Worm (Caenorhabditis elegans): Measurements from ENCODE around the gene srh-222.
A peak's percentile ranks its signal among the peaks of the same experiment; 100 is the strongest.

The srh-222 gene

DNA sequence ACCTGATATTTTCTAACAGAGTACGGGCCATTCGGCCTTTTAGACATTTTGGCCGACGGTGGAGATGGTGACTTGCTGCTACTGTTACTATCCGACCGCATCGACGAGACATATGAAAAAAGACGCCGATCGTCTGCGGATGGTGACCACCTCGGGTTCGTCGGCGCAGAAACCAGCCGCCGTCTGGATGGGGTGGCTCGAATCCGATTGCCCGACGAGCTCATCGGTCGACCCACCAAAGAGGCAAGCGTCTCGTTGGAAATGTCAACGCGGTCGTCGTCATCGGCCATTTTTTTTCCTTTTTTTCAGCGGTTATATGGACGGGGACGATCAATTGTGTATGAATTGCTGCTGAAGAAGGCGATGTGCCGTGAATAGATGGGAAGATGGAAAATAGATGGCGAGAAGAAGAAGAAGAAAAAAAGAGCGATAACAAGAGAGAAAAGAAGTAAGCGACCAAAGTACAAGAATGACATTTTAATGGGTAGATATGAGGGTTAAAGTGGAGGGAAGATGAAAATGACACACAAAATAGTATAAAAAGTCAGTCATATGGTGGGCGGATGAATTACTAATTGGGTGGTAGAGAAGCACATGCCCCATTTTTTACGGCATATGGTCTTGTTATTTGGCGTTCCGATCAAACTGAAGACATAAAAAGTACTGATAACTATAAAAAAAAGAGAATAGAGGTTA is 39.2 kb downstream of the srh-222 start:
- TF ChIP-seq cog-1 (tag; optimal IDR thresholded peaks at IDR 0.05) (no peak), T22C8.4 (GFP tag; IDR thresholded peaks at IDR 0.05) (no peak), tab-1 (GFP tag; IDR thresholded peaks at IDR 0.05) (no peak), ref-1 (GFP tag; conservative IDR thresholded peaks at IDR 0.05) (no peak), klf-2 (GFP tag; conservative IDR thresholded peaks at IDR 0.05) (no peak), ztf-23 (GFP tag; IDR thresholded peaks at IDR 0.05) (no peak), med-1 (GFP tag; optimal IDR thresholded peaks at IDR 0.05; ENCODE audit: insufficient read depth) (no peak), ztf-29 (GFP tag; IDR thresholded peaks at IDR 0.05) (no peak), flt-1 (GFP tag; IDR thresholded peaks at IDR 0.05) (no peak)

DNA sequence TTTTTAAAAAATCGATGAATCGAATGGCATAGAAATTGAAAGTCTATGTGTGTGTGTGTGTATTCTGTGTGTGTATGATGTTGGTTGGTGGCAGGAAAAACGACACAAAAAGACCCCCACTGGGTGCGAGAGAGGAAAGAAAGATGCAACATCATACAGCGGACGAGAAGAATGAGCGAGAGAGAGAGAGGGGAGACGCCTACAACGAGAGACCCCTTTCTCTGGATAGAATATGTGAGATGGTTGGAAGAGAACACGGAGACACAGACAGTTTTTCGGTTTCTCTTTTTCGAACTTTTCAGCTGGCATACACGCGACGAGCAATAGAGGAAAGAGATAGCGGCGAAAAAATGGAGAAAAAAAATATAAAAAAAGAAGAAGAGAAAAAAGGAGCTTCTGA is 40.2 kb downstream of the srh-222 start:
- TF ChIP-seq tab-1 (GFP tag; IDR thresholded peaks at IDR 0.05) (no peak), flt-1 (GFP tag; IDR thresholded peaks at IDR 0.05) (peak; percentile 52; the same call in 1 of the 2 replicates)

DNA sequence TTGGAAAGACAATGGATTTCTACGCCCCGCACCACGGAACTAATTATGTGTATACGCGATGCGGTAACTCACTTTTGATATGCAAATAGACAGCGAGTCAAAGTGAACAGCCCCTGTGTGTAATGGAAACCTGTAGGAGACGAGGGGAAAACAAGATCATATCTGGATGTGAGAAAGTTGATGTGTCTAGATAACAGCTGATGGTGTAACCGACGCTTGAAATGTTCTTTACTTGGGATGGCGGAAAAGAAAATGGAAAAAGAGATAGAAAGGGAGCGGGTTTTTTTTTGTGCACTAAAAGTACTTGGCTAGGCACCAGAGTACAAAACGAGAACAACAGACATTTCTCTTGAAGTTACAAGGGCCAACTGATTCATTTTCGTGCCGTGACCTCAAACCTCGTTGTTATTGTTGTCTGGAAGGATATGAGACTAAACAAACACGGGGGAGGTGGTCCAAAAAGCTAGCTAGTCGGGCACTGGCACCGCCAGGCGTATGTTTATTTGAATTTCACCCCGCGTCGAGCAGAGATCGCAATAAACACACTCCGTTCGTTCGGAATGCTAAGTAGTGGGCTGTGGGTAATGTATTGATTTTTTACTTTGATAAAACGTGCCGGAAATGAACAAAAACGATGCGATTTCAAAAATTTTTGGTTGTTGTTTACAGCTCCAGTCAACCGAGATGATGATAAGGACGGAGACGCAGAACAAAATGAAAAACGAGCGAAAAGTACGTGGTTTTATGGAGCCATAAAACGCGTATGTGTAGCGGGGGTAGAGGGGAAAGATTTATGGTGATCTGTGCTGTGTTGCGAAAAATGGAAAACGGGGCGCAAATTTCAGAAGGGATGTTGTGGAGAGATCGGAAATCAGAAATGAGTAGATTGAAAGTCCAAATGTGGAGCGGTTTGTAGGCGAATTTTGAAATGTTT is 42.5 kb downstream of the srh-222 start:
- TF ChIP-seq T22C8.4 (GFP tag; IDR thresholded peaks at IDR 0.05) (no peak), ztf-29 (GFP tag; IDR thresholded peaks at IDR 0.05) (no peak), cog-1 (tag; optimal IDR thresholded peaks at IDR 0.05) (no peak), ref-1 (GFP tag; conservative IDR thresholded peaks at IDR 0.05) (no peak), ztf-23 (GFP tag; IDR thresholded peaks at IDR 0.05) (no peak), klf-2 (GFP tag; conservative IDR thresholded peaks at IDR 0.05) (no peak), flt-1 (GFP tag; IDR thresholded peaks at IDR 0.05) (no peak), tab-1 (GFP tag; IDR thresholded peaks at IDR 0.05) (no peak), med-1 (GFP tag; optimal IDR thresholded peaks at IDR 0.05; ENCODE audit: insufficient read depth) (no peak)

DNA sequence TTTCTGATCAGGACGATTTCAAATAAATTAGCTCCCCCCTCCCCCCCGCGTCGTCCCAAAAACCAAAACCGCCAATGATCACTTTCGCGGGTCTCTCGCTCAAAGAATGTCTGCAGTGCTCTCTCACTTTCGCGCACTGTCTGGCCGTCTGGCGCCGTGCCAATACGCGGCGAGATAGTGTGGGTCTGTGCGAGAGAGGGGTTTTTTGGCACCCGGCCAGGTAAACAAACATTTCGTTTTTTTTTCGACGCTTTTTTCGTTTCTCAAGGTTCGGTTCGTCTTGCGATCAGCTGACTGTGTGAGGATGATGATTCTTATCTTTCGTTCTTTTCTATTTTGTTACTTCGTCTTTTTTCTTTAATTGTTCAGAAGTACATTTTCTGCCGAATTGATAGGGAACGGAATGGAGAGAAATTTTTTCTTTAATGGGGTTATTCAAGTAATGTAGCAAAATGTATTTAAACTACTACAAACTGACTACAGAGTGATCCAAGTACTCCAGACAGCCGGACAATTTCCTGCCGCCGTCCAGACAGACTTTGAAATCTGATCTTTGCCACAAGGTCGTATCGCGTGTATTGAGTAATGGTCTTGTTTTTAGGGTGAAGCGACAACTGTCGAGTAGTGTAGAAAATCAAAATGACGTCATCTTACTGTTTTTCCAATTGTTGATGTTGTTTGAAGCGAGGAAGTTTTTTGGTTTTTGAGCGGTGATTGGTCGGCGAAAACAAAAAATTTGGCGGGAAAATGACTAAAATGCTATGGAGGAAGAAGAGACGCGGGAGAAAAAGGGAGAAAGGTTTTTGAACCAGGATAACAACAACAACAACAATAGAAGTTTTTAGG is 44.8 kb downstream of the srh-222 start:
- TF ChIP-seq med-1 (GFP tag; optimal IDR thresholded peaks at IDR 0.05; ENCODE audit: insufficient read depth) (no peak), tab-1 (GFP tag; IDR thresholded peaks at IDR 0.05) (no peak), ztf-23 (GFP tag; IDR thresholded peaks at IDR 0.05) (no peak), ref-1 (GFP tag; conservative IDR thresholded peaks at IDR 0.05) (no peak), flt-1 (GFP tag; IDR thresholded peaks at IDR 0.05) (no peak), ztf-29 (GFP tag; IDR thresholded peaks at IDR 0.05) (no peak), klf-2 (GFP tag; conservative IDR thresholded peaks at IDR 0.05) (no peak), cog-1 (tag; optimal IDR thresholded peaks at IDR 0.05) (no peak), T22C8.4 (GFP tag; IDR thresholded peaks at IDR 0.05) (no peak)

DNA sequence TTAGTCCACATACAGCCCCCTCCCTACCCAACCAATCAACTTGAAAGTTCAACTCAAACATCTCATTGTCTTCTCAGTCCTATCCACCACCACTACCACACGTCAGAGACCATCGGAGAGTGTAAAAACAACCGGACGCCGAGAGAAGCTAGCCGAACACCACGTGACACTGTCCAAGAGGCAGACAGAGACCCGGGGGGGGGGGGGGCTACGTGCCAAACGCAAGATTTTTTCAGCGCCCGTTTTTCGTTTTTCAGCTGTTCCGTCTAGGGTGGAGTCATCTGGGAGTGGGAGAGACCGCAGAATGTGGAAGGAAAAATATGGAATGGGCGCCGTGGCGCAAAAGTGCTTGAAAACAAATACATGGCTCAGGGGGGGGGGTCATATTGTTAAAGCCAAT is 46.3 kb downstream of the srh-222 start:
- no peak for TF ChIP-seq klf-2 (GFP tag; conservative IDR thresholded peaks at IDR 0.05)
- no peak for TF ChIP-seq ztf-29 (GFP tag; IDR thresholded peaks at IDR 0.05)
- TF ChIP-seq ref-1 (GFP tag; conservative IDR thresholded peaks at IDR 0.05) = no peak

DNA sequence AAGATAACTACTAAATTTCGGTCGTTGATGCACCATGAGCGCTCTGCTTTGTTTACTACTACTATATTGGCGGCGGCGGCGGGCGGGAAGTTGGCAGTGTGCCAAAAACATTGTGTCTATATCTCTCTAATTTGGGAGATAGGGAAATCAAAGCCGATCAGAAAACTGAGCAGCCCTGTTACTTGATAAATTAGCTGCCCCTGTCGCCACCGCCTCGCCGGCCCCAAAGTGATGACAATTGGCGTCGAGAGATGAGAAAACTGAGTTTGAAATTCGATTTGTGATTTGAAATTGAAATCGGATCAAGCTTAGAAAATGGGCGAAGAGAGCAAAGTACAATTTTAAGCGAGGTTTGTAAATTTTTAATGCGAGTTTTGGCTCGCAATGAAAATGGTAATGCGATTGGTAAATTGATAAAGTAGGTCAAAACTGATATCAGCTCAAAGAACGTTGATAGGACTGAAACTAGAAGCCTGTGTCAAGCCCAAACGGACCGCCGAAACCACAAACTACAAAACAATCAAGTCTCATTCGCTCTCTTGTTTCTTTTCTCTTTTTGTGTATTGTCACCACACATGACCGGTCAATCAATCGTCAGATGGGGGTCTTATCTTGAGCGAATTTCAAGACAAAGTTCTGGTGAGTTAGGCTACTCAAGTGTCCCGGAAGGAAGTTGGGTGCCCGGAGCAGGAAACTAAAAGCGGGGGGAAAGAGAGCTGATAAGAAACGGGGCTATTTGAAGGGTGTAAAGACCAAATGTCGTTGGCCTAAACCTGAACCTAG is 47.7 kb downstream of the srh-222 start:
- no peak for TF ChIP-seq klf-2 (GFP tag; conservative IDR thresholded peaks at IDR 0.05)
- no peak for TF ChIP-seq T22C8.4 (GFP tag; IDR thresholded peaks at IDR 0.05)
- no peak for TF ChIP-seq flt-1 (GFP tag; IDR thresholded peaks at IDR 0.05)
- TF ChIP-seq cog-1 (tag; optimal IDR thresholded peaks at IDR 0.05) = no peak
- no peak for TF ChIP-seq ztf-23 (GFP tag; IDR thresholded peaks at IDR 0.05)
- TF ChIP-seq tab-1 (GFP tag; IDR thresholded peaks at IDR 0.05) = no peak
- no peak for TF ChIP-seq ztf-29 (GFP tag; IDR thresholded peaks at IDR 0.05)
- no peak for TF ChIP-seq ref-1 (GFP tag; conservative IDR thresholded peaks at IDR 0.05)
- TF ChIP-seq med-1 (GFP tag; optimal IDR thresholded peaks at IDR 0.05; ENCODE audit: insufficient read depth) = no peak

DNA sequence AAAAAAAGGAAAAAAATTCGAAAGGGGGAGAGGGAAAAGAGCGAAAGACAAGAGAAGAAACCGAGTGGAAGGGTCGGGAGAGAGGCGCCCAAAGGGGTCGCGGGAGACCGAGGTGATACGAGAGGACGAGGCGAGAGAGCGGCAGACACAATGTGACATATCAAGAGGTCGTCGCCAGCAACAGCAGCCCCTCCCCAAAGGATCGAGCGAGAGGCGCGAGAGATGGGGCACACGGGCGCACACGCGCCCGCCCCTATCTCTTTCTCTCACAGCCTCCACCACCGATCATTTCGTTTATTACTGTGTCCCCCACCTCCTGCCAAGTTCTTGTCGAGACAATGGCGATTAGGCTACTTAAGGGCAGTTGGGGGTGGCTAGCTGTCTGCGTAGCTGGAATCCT is 48.6 kb downstream of the srh-222 start:
- TF ChIP-seq med-1 (GFP tag; optimal IDR thresholded peaks at IDR 0.05; ENCODE audit: insufficient read depth) (no peak), cog-1 (tag; optimal IDR thresholded peaks at IDR 0.05) (no peak), T22C8.4 (GFP tag; IDR thresholded peaks at IDR 0.05) (no peak), klf-2 (GFP tag; conservative IDR thresholded peaks at IDR 0.05) (0 out of 2 replicates have a peak, but pooled peaks have one; percentile 45), flt-1 (GFP tag; IDR thresholded peaks at IDR 0.05) (peak; percentile 61; the same call in 1 of the 2 replicates)

DNA sequence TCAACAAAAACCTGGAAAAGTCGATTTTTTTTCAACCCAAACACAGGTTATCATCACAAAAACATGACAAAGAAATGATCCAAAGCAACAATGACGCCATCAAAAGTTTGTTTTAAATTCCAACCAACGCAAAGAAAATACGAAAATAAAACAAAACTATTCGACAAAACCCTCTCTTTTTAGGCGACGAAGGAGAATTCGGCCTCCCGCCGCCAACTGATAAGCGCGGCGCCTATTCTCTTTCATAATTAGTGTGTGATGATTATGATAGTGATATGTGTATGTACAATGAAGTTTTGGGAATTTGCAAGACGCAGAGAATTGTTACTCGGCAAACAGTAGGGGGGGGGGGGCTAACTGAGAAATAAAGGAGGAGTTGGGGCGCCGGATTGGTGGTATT is 49.7 kb downstream of the srh-222 start:
- TF ChIP-seq ztf-29 (GFP tag; IDR thresholded peaks at IDR 0.05) (no peak), T22C8.4 (GFP tag; IDR thresholded peaks at IDR 0.05) (no peak), ztf-23 (GFP tag; IDR thresholded peaks at IDR 0.05) (no peak), med-1 (GFP tag; optimal IDR thresholded peaks at IDR 0.05; ENCODE audit: insufficient read depth) (no peak), flt-1 (GFP tag; IDR thresholded peaks at IDR 0.05) (no peak), cog-1 (tag; optimal IDR thresholded peaks at IDR 0.05) (no peak), ref-1 (GFP tag; conservative IDR thresholded peaks at IDR 0.05) (no peak), tab-1 (GFP tag; IDR thresholded peaks at IDR 0.05) (no peak), klf-2 (GFP tag; conservative IDR thresholded peaks at IDR 0.05) (no peak)
